Worm (Caenorhabditis elegans) whole organism, L4 larva: ENCODE results near the gene ndub-6.

Experiments used
- F26F4.8 ChIP-seq: fragments of 200-800 bp; sonication (Bioruptor generic); conservative IDR thresholded peaks from 2 replicates; pipeline ENCODE4 v1.3.6; 2022; ENCODE audit warnings: missing genetic modification characterization, missing compliant biosample characterization
- F44E2.7 ChIP-seq: fragments of 200-800 bp; sonication (Bioruptor generic); IDR thresholded peaks from 2 replicates; pipeline ENCODE4 v2.1.2; 2022; ENCODE audit warnings: missing genetic modification characterization, missing compliant biosample characterization
- F49E8.2 ChIP-seq: sonication (generic microtip); optimal IDR thresholded peaks from 2 replicates; lab custom pipeline; 2016; ENCODE audit warnings: missing compliant biosample characterization, mild to moderate bottlenecking, missing genetic modification characterization, borderline replicate concordance
- Y105C5A.15 ChIP-seq: fragments of 200-800 bp; sonication (Bioruptor generic); IDR thresholded peaks from 2 replicates; pipeline ENCODE4 v1.3.6; 2022; ENCODE audit warnings: missing genetic modification characterization, missing compliant biosample characterization
- Y5F2A.4 ChIP-seq: fragments of 200-800 bp; sonication (Bioruptor generic); optimal IDR thresholded peaks from 2 replicates; lab custom pipeline; 2018; ENCODE audit warnings: mild to moderate bottlenecking, missing genetic modification characterization, missing compliant biosample characterization
- ZK546.5 ChIP-seq, 2 experiments: sonication (generic microtip); optimal IDR thresholded peaks; 2 replicates each; lab custom pipeline; 2017; ENCODE audit warnings: missing biosample characterization in 2 of 2, missing genetic modification characterization in 2 of 2
- arid-1 ChIP-seq: fragments of 200-800 bp; sonication (Bioruptor generic); conservative IDR thresholded peaks from 2 replicates; pipeline ENCODE4 v1.3.6; 2022; ENCODE audit warnings: missing genetic modification reagents, missing genetic modification characterization, missing compliant biosample characterization
- ceh-32 ChIP-seq: sonication (generic microtip); optimal IDR thresholded peaks from 2 replicates; lab custom pipeline; 2016; ENCODE audit warnings: mild to moderate bottlenecking, missing genetic modification characterization, missing compliant biosample characterization; ENCODE audit not compliant: poor library complexity
- ceh-82 ChIP-seq: sonication (generic microtip); optimal IDR thresholded peaks from 2 replicates; lab custom pipeline; 2017; ENCODE audit warnings: missing biosample characterization, missing genetic modification characterization
- ces-1 ChIP-seq: fragments of 150-350 bp; sonication (generic microtip); optimal IDR thresholded peaks from 4 replicates; lab custom pipeline; 2014; ENCODE audit warnings: missing biosample characterization, missing genetic modification reagents, missing genetic modification characterization
- cey-2 ChIP-seq: sonication (generic microtip); optimal IDR thresholded peaks from 3 replicates; lab custom pipeline; 2017; ENCODE audit warnings: missing genetic modification characterization, mild to moderate bottlenecking, missing compliant biosample characterization, antibody characterized with exemption, borderline replicate concordance; ENCODE audit not compliant: insufficient read depth
- ctbp-1 ChIP-seq: fragments of 200-800 bp; sonication (Bioruptor generic); IDR thresholded peaks from 2 replicates; pipeline ENCODE4 v1.3.6; 2022; ENCODE audit warnings: missing genetic modification reagents, missing genetic modification characterization, missing compliant biosample characterization
- daf-12 ChIP-seq: fragments of 150-350 bp; optimal IDR thresholded peaks from 2 replicates; lab custom pipeline; 2014; ENCODE audit warnings: missing biosample characterization, missing genetic modification reagents, missing genetic modification characterization
- daf-8 ChIP-seq: fragments of 200-800 bp; sonication (Bioruptor generic); IDR thresholded peaks from 2 replicates; pipeline ENCODE4 v1.3.6; 2022; ENCODE audit warnings: missing genetic modification characterization, missing compliant biosample characterization
- dmd-6 ChIP-seq: fragments of 200-800 bp; sonication (Bioruptor generic); IDR thresholded peaks from 2 replicates; pipeline ENCODE4 v1.3.6; 2022; ENCODE audit warnings: missing genetic modification reagents, missing genetic modification characterization, missing compliant biosample characterization
- egl-43 ChIP-seq: fragments of 200-800 bp; sonication (Bioruptor generic); IDR thresholded peaks from 2 replicates; pipeline ENCODE4 v1.3.6; 2022; ENCODE audit warnings: missing genetic modification reagents, missing genetic modification characterization, missing compliant biosample characterization
- fkh-10 ChIP-seq: fragments of 150-350 bp; optimal IDR thresholded peaks from 2 replicates; lab custom pipeline; 2014; ENCODE audit warnings: missing biosample characterization, missing genetic modification reagents, missing genetic modification characterization
- hmg-1.1 ChIP-seq: fragments of 200-800 bp; sonication (Bioruptor generic); IDR thresholded peaks from 2 replicates; pipeline ENCODE4 v1.3.6; 2022; ENCODE audit warnings: missing genetic modification reagents, missing genetic modification characterization, missing compliant biosample characterization
- jun-1 ChIP-seq: fragments of 150-350 bp; optimal IDR thresholded peaks from 2 replicates; lab custom pipeline; 2014; ENCODE audit warnings: missing biosample characterization, missing genetic modification reagents, missing genetic modification characterization
- lin-1 ChIP-seq: fragments of 200-800 bp; sonication (Bioruptor generic); IDR thresholded peaks from 2 replicates; pipeline ENCODE4 v1.3.6; 2022; ENCODE audit warnings: missing genetic modification reagents, missing genetic modification characterization, missing compliant biosample characterization
- lin-29 ChIP-seq: fragments of 200-800 bp; sonication (Bioruptor generic); IDR thresholded peaks from 2 replicates; pipeline ENCODE4 v1.3.6; 2022; ENCODE audit warnings: missing genetic modification reagents, missing genetic modification characterization, missing compliant biosample characterization
- lin-38 ChIP-seq: fragments of 200-800 bp; sonication (Bioruptor generic); IDR thresholded peaks from 2 replicates; pipeline ENCODE4 v1.3.6; 2022; ENCODE audit warnings: missing genetic modification reagents, missing genetic modification characterization, missing compliant biosample characterization
- lsy-2 ChIP-seq, 2 experiments: fragments of 150-350 bp in 1 of 2; sonication (generic microtip) in 1 of 2; optimal IDR thresholded peaks; 2 replicates each; lab custom pipeline; 2014 to 2017; ENCODE audit warnings: missing biosample characterization in 2 of 2, missing genetic modification characterization in 2 of 2
- madf-5 ChIP-seq, 2 experiments: fragments of 200-800 bp; sonication (Bioruptor generic); IDR thresholded peaks; 2 replicates each; pipeline ENCODE4 v1.3.6; 2022; ENCODE audit warnings: missing compliant biosample characterization in 2 of 2, missing genetic modification characterization in 2 of 2
- mdl-1 ChIP-seq, 2 experiments: fragments of 150-350 bp in 1 of 2; sonication (generic microtip) in 1 of 2; optimal IDR thresholded peaks; 2 replicates each; lab custom pipeline; 2014 to 2017; ENCODE audit warnings: missing biosample characterization in 2 of 2, missing genetic modification characterization in 2 of 2
- mdt-29 ChIP-seq: fragments of 200-800 bp; sonication (Bioruptor generic); IDR thresholded peaks from 2 replicates; pipeline ENCODE4 v1.3.6; 2022; ENCODE audit warnings: missing genetic modification reagents, missing genetic modification characterization, missing compliant biosample characterization
- mep-1 ChIP-seq: fragments of 150-350 bp; sonication (generic microtip); optimal IDR thresholded peaks from 3 replicates; lab custom pipeline; 2014; ENCODE audit warnings: missing biosample characterization, missing genetic modification characterization
- mes-2 ChIP-seq: sonication (generic microtip); optimal IDR thresholded peaks from 2 replicates; lab custom pipeline; 2016; ENCODE audit warnings: missing genotype, mild to moderate bottlenecking, missing genetic modification characterization, missing compliant biosample characterization; ENCODE audit not compliant: poor library complexity, severe bottlenecking
- nhr-11 ChIP-seq: fragments of 150-350 bp; optimal IDR thresholded peaks from 2 replicates; lab custom pipeline; 2014; ENCODE audit warnings: missing biosample characterization, missing genetic modification characterization
- nhr-25 ChIP-seq: sonication (generic microtip); optimal IDR thresholded peaks from 2 replicates; lab custom pipeline; 2017; ENCODE audit warnings: missing genetic modification characterization, mild to moderate bottlenecking, missing compliant biosample characterization, antibody characterized with exemption, moderate library complexity, borderline replicate concordance; ENCODE audit not compliant: insufficient read depth
- nhr-28 ChIP-seq: fragments of 150-350 bp; optimal IDR thresholded peaks from 2 replicates; lab custom pipeline; 2014; ENCODE audit warnings: missing biosample characterization, missing genetic modification characterization
- nhr-41 ChIP-seq: fragments of 200-800 bp; sonication (Bioruptor generic); IDR thresholded peaks from 2 replicates; pipeline ENCODE4 v1.3.6; 2022; ENCODE audit warnings: missing genetic modification reagents, missing genetic modification characterization, missing compliant biosample characterization
- nhr-42 ChIP-seq: fragments of 200-800 bp; sonication (Bioruptor generic); IDR thresholded peaks from 2 replicates; pipeline ENCODE4 v1.3.6; 2022; ENCODE audit warnings: missing genetic modification characterization, missing compliant biosample characterization
- nhr-48 ChIP-seq: sonication (generic microtip); optimal IDR thresholded peaks from 2 replicates; lab custom pipeline; 2016; ENCODE audit warnings: mild to moderate bottlenecking, missing genetic modification characterization, missing compliant biosample characterization
- nhr-76 ChIP-seq: fragments of 150-350 bp; optimal IDR thresholded peaks from 2 replicates; lab custom pipeline; 2014; ENCODE audit warnings: missing biosample characterization, missing genetic modification characterization
- nhr-77 ChIP-seq: fragments of 150-350 bp; optimal IDR thresholded peaks from 2 replicates; lab custom pipeline; 2014; ENCODE audit warnings: missing biosample characterization, missing genetic modification characterization
- pha-4 ChIP-seq, 2 experiments: fragments of 150-350 bp in 1 of 2; fragments of 200-800 bp in 1 of 2; sonication (Bioruptor generic) in 1 of 2; IDR thresholded peaks in 1 of 2; optimal IDR thresholded peaks in 1 of 2; 2 replicates each; pipeline versions ENCODE4 v1.3.6 to Lab custom; 2014 to 2022; ENCODE audit warnings: missing genetic modification characterization in 2 of 2, missing genetic modification reagents in 2 of 2, missing biosample characterization in 1 of 2, missing compliant biosample characterization in 1 of 2
- php-3 ChIP-seq: fragments of 200-800 bp; sonication (Bioruptor generic); IDR thresholded peaks from 2 replicates; pipeline ENCODE4 v1.3.6; 2022; ENCODE audit warnings: missing genetic modification reagents, missing genetic modification characterization, missing compliant biosample characterization
- rbr-2 ChIP-seq: sonication (generic microtip); optimal IDR thresholded peaks from 2 replicates; lab custom pipeline; 2016; ENCODE audit warnings: missing genotype, missing genetic modification characterization, missing compliant biosample characterization
- set-16 ChIP-seq: fragments of 200-800 bp; sonication (Bioruptor generic); IDR thresholded peaks from 2 replicates; pipeline ENCODE4 v1.3.6; 2022; ENCODE audit warnings: missing genetic modification reagents, missing genetic modification characterization, missing compliant biosample characterization
- snpc-4 ChIP-seq: fragments of 150-350 bp; optimal IDR thresholded peaks from 2 replicates; lab custom pipeline; 2014; ENCODE audit warnings: missing biosample characterization, missing genetic modification characterization
- tag-97 ChIP-seq: fragments of 200-800 bp; sonication (Bioruptor generic); IDR thresholded peaks from 2 replicates; pipeline ENCODE4 v1.3.6; 2022; ENCODE audit warnings: missing genetic modification characterization, missing compliant biosample characterization
- tra-1 ChIP-seq: fragments of 200-800 bp; sonication (Bioruptor generic); IDR thresholded peaks from 2 replicates; pipeline ENCODE4 v1.3.6; 2022; ENCODE audit warnings: missing genetic modification reagents, missing genetic modification characterization, missing compliant biosample characterization
- unc-62 ChIP-seq, 3 experiments: fragments of 150-350 bp in 1 of 3; sonication (generic microtip); optimal IDR thresholded peaks in 2 of 3; peaks in 1 of 3; 1 replicate in 1 of 3; 2 replicates in 2 of 3; lab custom pipeline; 2014 to 2017; ENCODE audit warnings: missing biosample characterization in 3 of 3, missing genetic modification characterization in 3 of 3, missing genetic modification reagents in 3 of 3, missing genotype in 1 of 3
- zag-1 ChIP-seq: fragments of 150-350 bp; optimal IDR thresholded peaks from 2 replicates; lab custom pipeline; 2014; ENCODE audit warnings: missing biosample characterization, missing genetic modification characterization
- zfp-2 ChIP-seq: sonication (generic microtip); optimal IDR thresholded peaks from 2 replicates; lab custom pipeline; 2016; ENCODE audit warnings: mild to moderate bottlenecking, missing genetic modification characterization, missing compliant biosample characterization
- zip-11 ChIP-seq: fragments of 200-800 bp; sonication (Bioruptor generic); IDR thresholded peaks from 2 replicates; pipeline ENCODE4 v1.3.6; 2022; ENCODE audit warnings: missing genetic modification characterization, missing compliant biosample characterization
- ztf-11 ChIP-seq: fragments of 150-350 bp; optimal IDR thresholded peaks from 2 replicates; lab custom pipeline; 2014; ENCODE audit warnings: missing biosample characterization, missing genetic modification characterization
- ztf-7 ChIP-seq: fragments of 150-350 bp; optimal IDR thresholded peaks from 2 replicates; lab custom pipeline; 2014; ENCODE audit warnings: missing biosample characterization, missing genetic modification characterization

ndub-6 gene

ce11 chrIV:11692071-11692673 lies 40.0 kb downstream of the ndub-6 start (continued):
- no peak for TF ChIP-seq php-3 (GFP tag; lab: Robert Waterston, UW)
- peak; percentile 73 for TF ChIP-seq rbr-2 (tag; lab: Kevin White, UChicago)
- no peak for TF ChIP-seq mdt-29 (GFP tag; lab: Robert Waterston, UW)
- peak; percentile 96 for TF ChIP-seq nhr-28 (tag; lab: Kevin White, UChicago)
- peak; percentile 48 to 99 for TF ChIP-seq unc-62 (GFP tag; optimal IDR thresholded peaks at IDR 0.05 in 1 of 2; lab: Kevin White, UChicago)
- TF ChIP-seq unc-62 (tag; optimal IDR thresholded peaks at IDR 0.05; lab: Kevin White, UChicago): no peak
- no peak for TF ChIP-seq nhr-76
- peak; percentile 90 for TF ChIP-seq nhr-77
- TF ChIP-seq ces-1: peak; percentile 72
- peak; percentile 62; the same call in 1 of the 2 replicates for TF ChIP-seq tra-1 (GFP tag; lab: Robert Waterston, UW)
- TF ChIP-seq cey-2: peak; percentile 39
- TF ChIP-seq ztf-7: no peak
- TF ChIP-seq tag-97: no peak
- TF ChIP-seq hmg-1.1 (GFP tag; lab: Robert Waterston, UW): peak; percentile 85
- TF ChIP-seq pha-4 (GFP tag; IDR thresholded peaks at IDR 0.05; lab: Robert Waterston, UW): peak; percentile 58; the same call in 1 of the 2 replicates
- TF ChIP-seq pha-4 (tag; optimal IDR thresholded peaks at IDR 0.05; lab: Kevin White, UChicago): no peak
- TF ChIP-seq ZK546.5 (tag; optimal IDR thresholded peaks at IDR 0.05; lab: Kevin White, UChicago): no peak
- peak; percentile 41 to 85 for TF ChIP-seq mdl-1 (tag; optimal IDR thresholded peaks at IDR 0.05; lab: Kevin White, UChicago)
- TF ChIP-seq set-16 (GFP tag; lab: Robert Waterston, UW): peak; percentile 65
- no peak for TF ChIP-seq lin-1 (GFP tag; lab: Robert Waterston, UW)
- no peak for TF ChIP-seq zfp-2 (tag; lab: Kevin White, UChicago)
- peak; percentile 50 for TF ChIP-seq nhr-11
- TF ChIP-seq fkh-10 (GFP tag; lab: Kevin White, UChicago): peak; percentile 69
- TF ChIP-seq lsy-2 (tag; optimal IDR thresholded peaks at IDR 0.05; lab: Kevin White, UChicago): peak; percentile 32 to 58
- peak; percentile 79 for TF ChIP-seq nhr-25 (tag; lab: Kevin White, UChicago)
- TF ChIP-seq zip-11: no peak
- no peak for TF ChIP-seq ceh-82 (tag; lab: Kevin White, UChicago)
- no peak for TF ChIP-seq daf-8 (GFP tag; lab: Robert Waterston, UW)
- TF ChIP-seq ctbp-1 (GFP tag; lab: Robert Waterston, UW): 0 out of 2 replicates have a peak, but pooled peaks have one; percentile 56
- TF ChIP-seq Y5F2A.4 (GFP tag; lab: Kevin White, UChicago): no peak
- TF ChIP-seq F26F4.8 (GFP tag; lab: Robert Waterston, UW): no peak
- TF ChIP-seq F44E2.7 (GFP tag; lab: Robert Waterston, UW): no peak
- no peak for TF ChIP-seq lin-29
- peak; percentile 86 for TF ChIP-seq dmd-6
- TF ChIP-seq arid-1 (GFP tag; lab: Robert Waterston, UW): no peak
- TF ChIP-seq egl-43 (GFP tag; lab: Robert Waterston, UW): peak; percentile 67; the same call in 1 of the 2 replicates
- TF ChIP-seq nhr-42: 0 out of 2 replicates have a peak, but pooled peaks have one; percentile 55
- TF ChIP-seq snpc-4: no peak
- no peak for TF ChIP-seq Y105C5A.15 (GFP tag; lab: Robert Waterston, UW)
- TF ChIP-seq F49E8.2 (tag; lab: Kevin White, UChicago): no peak
- TF ChIP-seq zag-1 (tag; lab: Kevin White, UChicago): no peak
- peak; percentile 58; the same call in 1 of the 2 replicates for TF ChIP-seq nhr-41
- no peak for TF ChIP-seq ceh-32 (tag; lab: Kevin White, UChicago)
- peak; percentile 87 for TF ChIP-seq mep-1
- no peak for TF ChIP-seq jun-1 (tag; lab: Kevin White, UChicago)
- no peak for TF ChIP-seq ztf-11 (tag; lab: Kevin White, UChicago)
- TF ChIP-seq mes-2 (tag; lab: Kevin White, UChicago): peak; percentile 70
- TF ChIP-seq madf-5 (GFP tag; IDR thresholded peaks at IDR 0.05; lab: Robert Waterston, UW): no peak
- peak; percentile 57 for TF ChIP-seq nhr-48 (tag; lab: Kevin White, UChicago)
- peak; percentile 56 for TF ChIP-seq lin-38
- no peak for TF ChIP-seq daf-12 (tag; lab: Kevin White, UChicago)
